Fruit fly (Drosophila melanogaster): ENCODE data around the gene Wnt6.

DNA sequence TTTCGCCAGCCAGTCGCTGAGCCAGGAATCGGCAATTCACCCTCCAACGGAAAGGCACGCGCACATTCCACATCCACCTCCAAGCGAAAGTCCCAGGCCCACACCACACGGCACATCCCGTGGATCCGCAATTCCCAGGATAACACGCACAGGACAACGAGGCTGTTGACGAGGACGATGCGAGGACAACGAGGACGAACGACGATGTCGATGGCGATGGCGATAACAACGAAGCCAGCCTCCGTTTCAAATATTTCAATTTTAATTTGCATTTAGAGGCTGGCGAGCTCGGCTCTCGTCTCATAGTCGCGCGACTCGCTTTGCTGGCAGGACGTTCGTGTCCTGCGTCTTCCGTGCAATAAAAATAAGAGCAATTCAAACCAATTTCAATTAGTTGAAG is 29.6 kb downstream of the Wnt6 start, which contains the start of gene Wnt10:
- TF ChIP-seq Pif1B (GFP tag; optimal IDR thresholded peaks at IDR 0.05) (no peak), EcR (GFP tag; optimal IDR thresholded peaks at IDR 0.05) (no peak), Ets98B (GFP tag; IDR thresholded peaks at IDR 0.05) (no peak)
